Worm (Caenorhabditis elegans) whole organism, early embryonic: Measurements from ENCODE around the gene F26F12.4.

Experiments used
- B0310.2 ChIP-seq: sonication (generic microtip); optimal IDR thresholded peaks from 2 replicates; lab custom pipeline; 2016; ENCODE audit warnings: mild to moderate bottlenecking, missing genetic modification characterization, missing compliant biosample characterization
- ama-1 ChIP-seq: fragments of 150-350 bp; optimal IDR thresholded peaks from 2 replicates; lab custom pipeline; 2014
- ceh-13 ChIP-seq: fragments of 200-800 bp; sonication (Bioruptor generic); optimal IDR thresholded peaks from 2 replicates; lab custom pipeline; 2018; ENCODE audit warnings: mild to moderate bottlenecking, missing genetic modification characterization, missing compliant biosample characterization
- ceh-36 ChIP-seq: sonication (generic microtip); optimal IDR thresholded peaks from 2 replicates; lab custom pipeline; 2016; ENCODE audit warnings: missing genetic modification characterization, inconsistent platforms, missing compliant biosample characterization
- flt-1 ChIP-seq: fragments of 200-800 bp; sonication (Bioruptor generic); IDR thresholded peaks from 2 replicates; pipeline ENCODE4 v1.3.6; 2022; ENCODE audit warnings: missing genetic modification characterization, missing compliant biosample characterization
- hmbx-1 ChIP-seq: sonication (generic microtip); optimal IDR thresholded peaks from 2 replicates; lab custom pipeline; 2016; ENCODE audit warnings: mild to moderate bottlenecking, missing genetic modification characterization, missing compliant biosample characterization
- hnd-1 ChIP-seq: sonication (generic microtip); optimal IDR thresholded peaks from 2 replicates; lab custom pipeline; 2016; ENCODE audit warnings: missing genetic modification characterization, missing compliant biosample characterization
- pes-1 ChIP-seq: fragments of 200-800 bp; sonication (Bioruptor generic); IDR thresholded peaks from 2 replicates; pipeline ENCODE4 v1.3.6; 2022; ENCODE audit warnings: missing genetic modification reagents, missing genetic modification characterization, missing compliant biosample characterization
- scrt-1 ChIP-seq: fragments of 200-800 bp; sonication (Bioruptor generic); IDR thresholded peaks from 2 replicates; pipeline ENCODE4 v1.3.6; 2022; ENCODE audit warnings: missing genetic modification characterization, missing compliant biosample characterization
- sea-1 ChIP-seq: fragments of 200-800 bp; sonication (Bioruptor generic); conservative IDR thresholded peaks from 2 replicates; pipeline ENCODE4 v1.3.6; 2022; ENCODE audit warnings: missing genetic modification characterization, missing compliant biosample characterization
- tbx-11 ChIP-seq: fragments of 200-800 bp; sonication (Bioruptor generic); IDR thresholded peaks from 2 replicates; pipeline ENCODE4 v1.3.6; 2022; ENCODE audit warnings: missing genetic modification characterization, missing compliant biosample characterization
- tbx-37 ChIP-seq: fragments of 200-800 bp; sonication (Bioruptor generic); conservative IDR thresholded peaks from 2 replicates; pipeline ENCODE4 v1.3.6; 2022; ENCODE audit warnings: missing genetic modification reagents, missing genetic modification characterization, missing compliant biosample characterization
- tra-4 ChIP-seq: sonication (generic microtip); optimal IDR thresholded peaks from 2 replicates; lab custom pipeline; 2017; ENCODE audit warnings: missing genetic modification characterization, missing compliant biosample characterization

DNA sequence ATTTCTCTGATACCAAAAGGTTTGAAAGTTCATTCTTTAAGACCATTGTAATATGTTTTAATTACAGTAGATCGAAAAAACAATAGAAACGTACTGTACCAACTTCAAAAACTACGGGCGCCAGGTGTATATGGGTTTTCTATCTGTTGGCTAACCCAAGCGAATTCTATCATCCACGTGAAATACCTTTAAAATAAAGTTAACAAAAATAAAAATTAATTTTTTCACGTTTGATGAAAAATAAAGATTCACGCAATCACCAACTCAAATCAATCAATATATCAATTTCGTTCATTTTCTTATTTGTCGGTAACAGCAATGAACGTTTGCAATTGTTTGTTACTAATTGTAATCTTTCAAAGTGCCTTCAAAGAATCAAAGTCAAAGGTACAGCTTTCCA is 38.0 kb upstream of the F26F12.4 start, which contains the start of gene C04E6.4:
- TF ChIP-seq tra-4 (tag; lab: Kevin White, UChicago) (no peak), ama-1 (lab: Kevin White, UChicago) (no peak), ceh-36 (tag; lab: Kevin White, UChicago) (no peak), sea-1 (GFP tag; lab: Robert Waterston, UW) (no peak), B0310.2 (tag; lab: Kevin White, UChicago) (no peak), flt-1 (GFP tag; lab: Robert Waterston, UW) (no peak), scrt-1 (GFP tag; lab: Robert Waterston, UW) (no peak), tbx-37 (GFP tag; lab: Robert Waterston, UW) (no peak), tbx-11 (GFP tag; lab: Robert Waterston, UW) (no peak), pes-1 (GFP tag; lab: Robert Waterston, UW) (no peak), hnd-1 (tag; lab: Kevin White, UChicago) (no peak), ceh-13 (GFP tag; lab: Kevin White, UChicago) (no peak), hmbx-1 (tag; lab: Kevin White, UChicago) (no peak)
